Worm (Caenorhabditis elegans) whole organism, young adult: ENCODE data around the gene ifg-1.

ENCODE experiments used
- B0035.1 ChIP-seq: sonication (generic microtip); optimal IDR thresholded peaks from 2 replicates; lab custom pipeline; 2016; ENCODE audit warnings: missing genetic modification characterization, mild to moderate bottlenecking, missing compliant biosample characterization, missing genotype, missing genetic modification reagents
- F37B4.10 ChIP-seq: fragments of 200-800 bp; sonication (Bioruptor generic); IDR thresholded peaks from 2 replicates; pipeline ENCODE4 v1.3.6; 2022; ENCODE audit warnings: missing genetic modification characterization, missing compliant biosample characterization
- F39B2.1 ChIP-seq: fragments of 200-800 bp; sonication (Bioruptor generic); IDR thresholded peaks from 2 replicates; pipeline ENCODE4 v1.3.6; 2022; ENCODE audit warnings: missing genetic modification reagents, missing genetic modification characterization, missing compliant biosample characterization
- F57C9.4 ChIP-seq: sonication (generic microtip); optimal IDR thresholded peaks from 2 replicates; lab custom pipeline; 2017; ENCODE audit warnings: mild to moderate bottlenecking, missing genetic modification characterization, missing compliant biosample characterization
- K12H6.12 ChIP-seq: fragments of 200-800 bp; sonication (Bioruptor generic); optimal IDR thresholded peaks from 2 replicates; lab custom pipeline; 2018; ENCODE audit warnings: mild to moderate bottlenecking, missing genetic modification characterization, missing compliant biosample characterization
- T07F8.4 ChIP-seq: sonication (generic microtip); optimal IDR thresholded peaks from 2 replicates; lab custom pipeline; 2016; ENCODE audit warnings: mild to moderate bottlenecking, missing genetic modification characterization, moderate library complexity, missing compliant biosample characterization
- T26A5.8 ChIP-seq: sonication (generic microtip); optimal IDR thresholded peaks from 2 replicates; lab custom pipeline; 2016; ENCODE audit warnings: missing genetic modification characterization, missing compliant biosample characterization
- ZK185.1 ChIP-seq: sonication (generic microtip); optimal IDR thresholded peaks from 2 replicates; lab custom pipeline; 2016; ENCODE audit warnings: mild to moderate bottlenecking, missing genetic modification characterization, missing compliant biosample characterization; ENCODE audit not compliant: poor library complexity, severe bottlenecking
- aptf-3 ChIP-seq: fragments of 200-800 bp; sonication (Bioruptor generic); IDR thresholded peaks from 2 replicates; pipeline ENCODE4 v1.3.6; 2022; ENCODE audit warnings: missing genetic modification characterization, missing compliant biosample characterization
- attf-3 ChIP-seq: fragments of 200-800 bp; sonication (Bioruptor generic); conservative IDR thresholded peaks from 2 replicates; pipeline ENCODE4 v1.3.6; 2022; ENCODE audit warnings: missing genetic modification reagents, missing genetic modification characterization, missing compliant biosample characterization
- ccch-3 ChIP-seq: fragments of 200-800 bp; sonication (Bioruptor generic); optimal IDR thresholded peaks from 2 replicates; lab custom pipeline; 2018; ENCODE audit warnings: mild to moderate bottlenecking, missing genetic modification characterization, missing compliant biosample characterization
- cebp-1 ChIP-seq, 2 experiments: fragments of 200-800 bp in 1 of 2; sonication (Bioruptor generic) in 1 of 2; sonication (generic microtip) in 1 of 2; IDR thresholded peaks in 1 of 2; optimal IDR thresholded peaks in 1 of 2; 2 replicates each; pipeline versions ENCODE4 v1.3.6 to Lab custom; 2017 to 2022; ENCODE audit warnings: missing compliant biosample characterization in 2 of 2, missing genetic modification characterization in 2 of 2, mild to moderate bottlenecking in 1 of 2, missing genetic modification reagents in 1 of 2, moderate library complexity in 1 of 2
- ceh-91 ChIP-seq: fragments of 200-800 bp; sonication (Bioruptor generic); IDR thresholded peaks from 2 replicates; pipeline ENCODE4 v1.3.6; 2022; ENCODE audit warnings: missing genetic modification reagents, missing genetic modification characterization, missing compliant biosample characterization
- die-1 ChIP-seq: sonication (generic microtip); optimal IDR thresholded peaks from 2 replicates; lab custom pipeline; 2016; ENCODE audit warnings: missing genotype, mild to moderate bottlenecking, missing genetic modification characterization, missing compliant biosample characterization
- dox-1 ChIP-seq: fragments of 200-800 bp; sonication (Bioruptor generic); IDR thresholded peaks from 2 replicates; pipeline ENCODE4 v1.3.6; 2022; ENCODE audit warnings: missing genetic modification reagents, missing genetic modification characterization, missing compliant biosample characterization
- efl-1 ChIP-seq: fragments of 150-350 bp; optimal IDR thresholded peaks from 2 replicates; lab custom pipeline; 2014; ENCODE audit warnings: missing biosample characterization, missing genetic modification reagents, missing genetic modification characterization
- egl-18 ChIP-seq: fragments of 200-800 bp; sonication (Bioruptor generic); IDR thresholded peaks from 2 replicates; pipeline ENCODE4 v1.3.6; 2022; ENCODE audit warnings: missing genetic modification reagents, missing genetic modification characterization, missing compliant biosample characterization
- gei-17 ChIP-seq: fragments of 200-800 bp; sonication (Bioruptor generic); optimal IDR thresholded peaks from 2 replicates; lab custom pipeline; 2018; ENCODE audit warnings: mild to moderate bottlenecking, missing genetic modification characterization, missing compliant biosample characterization
- hmg-20 ChIP-seq: fragments of 200-800 bp; sonication (Bioruptor generic); IDR thresholded peaks from 2 replicates; pipeline ENCODE4 v1.3.6; 2022; ENCODE audit warnings: missing genetic modification reagents, missing genetic modification characterization, missing compliant biosample characterization
- hrde-1 ChIP-seq: sonication (generic microtip); optimal IDR thresholded peaks from 2 replicates; lab custom pipeline; 2016; ENCODE audit warnings: missing genetic modification characterization, mild to moderate bottlenecking, missing compliant biosample characterization, moderate library complexity, missing genotype, missing genetic modification reagents, borderline replicate concordance
- lin-35 ChIP-seq, 3 experiments: fragments of 150-350 bp in 2 of 3; sonication (generic microtip) in 1 of 3; optimal IDR thresholded peaks; 2 replicates each; lab custom pipeline; 2014 to 2018; ENCODE audit warnings: missing biosample characterization in 3 of 3, missing genetic modification characterization in 3 of 3, missing genetic modification reagents in 3 of 3
- lsl-1 ChIP-seq: fragments of 200-800 bp; sonication (Bioruptor generic); optimal IDR thresholded peaks from 2 replicates; lab custom pipeline; 2018; ENCODE audit warnings: mild to moderate bottlenecking, missing genetic modification characterization, moderate library complexity, missing compliant biosample characterization
- mes-4 ChIP-seq: sonication (generic microtip); optimal IDR thresholded peaks from 2 replicates; lab custom pipeline; 2016; ENCODE audit warnings: missing genotype, missing genetic modification characterization, missing compliant biosample characterization
- nfyb-1 ChIP-seq: fragments of 200-800 bp; sonication (Bioruptor generic); IDR thresholded peaks from 2 replicates; pipeline ENCODE4 v1.3.6; 2022; ENCODE audit warnings: missing genetic modification reagents, missing genetic modification characterization, missing compliant biosample characterization
- pha-4 ChIP-seq: fragments of 150-350 bp; sonication (generic microtip); optimal IDR thresholded peaks from 2 replicates; lab custom pipeline; 2014; ENCODE audit warnings: missing biosample characterization, missing genetic modification reagents, missing genetic modification characterization
- sea-2 ChIP-seq: fragments of 200-800 bp; sonication (Bioruptor generic); IDR thresholded peaks from 2 replicates; pipeline ENCODE4 v1.3.6; 2022; ENCODE audit warnings: missing genetic modification characterization, missing compliant biosample characterization
- snpc-1.1 ChIP-seq: sonication (generic microtip); optimal IDR thresholded peaks from 2 replicates; lab custom pipeline; 2017; ENCODE audit warnings: missing genetic modification characterization, mild to moderate bottlenecking, missing compliant biosample characterization, antibody characterized with exemption, moderate library complexity, missing genotype, missing genetic modification reagents; ENCODE audit not compliant: insufficient read depth
- snpc-1.3 ChIP-seq: sonication (generic microtip); optimal IDR thresholded peaks from 2 replicates; lab custom pipeline; 2017; ENCODE audit warnings: missing genetic modification characterization, mild to moderate bottlenecking, missing compliant biosample characterization, antibody characterized with exemption, moderate library complexity, missing genotype, missing genetic modification reagents; ENCODE audit not compliant: insufficient read depth
- snpc-4 ChIP-seq, 5 experiments: fragments of 150-350 bp in 1 of 5; sonication (generic microtip) in 4 of 5; optimal IDR thresholded peaks; 2 replicates each; lab custom pipeline; 2014 to 2018; ENCODE audit warnings: missing genetic modification characterization in 5 of 5, missing biosample characterization in 3 of 5, antibody characterized with exemption in 2 of 5, mild to moderate bottlenecking in 2 of 5, missing compliant biosample characterization in 2 of 5, missing genotype in 2 of 5, moderate library complexity in 2 of 5, missing genetic modification reagents in 1 of 5
- somi-1 ChIP-seq: fragments of 200-800 bp; sonication (Bioruptor generic); optimal IDR thresholded peaks from 2 replicates; lab custom pipeline; 2018; ENCODE audit warnings: mild to moderate bottlenecking, missing genetic modification characterization, missing compliant biosample characterization
- sptf-2 ChIP-seq: fragments of 200-800 bp; sonication (Bioruptor generic); optimal IDR thresholded peaks from 2 replicates; lab custom pipeline; 2018; ENCODE audit warnings: mild to moderate bottlenecking, missing genetic modification characterization, missing compliant biosample characterization
- unc-130 ChIP-seq: sonication (generic microtip); optimal IDR thresholded peaks from 2 replicates; lab custom pipeline; 2016; ENCODE audit warnings: missing genetic modification reagents, missing genetic modification characterization, missing compliant biosample characterization
- xnd-1 ChIP-seq: sonication (generic microtip); optimal IDR thresholded peaks from 2 replicates; lab custom pipeline; 2016; ENCODE audit warnings: missing genotype, missing genetic modification reagents, missing genetic modification characterization, missing compliant biosample characterization

ifg-1 gene

DNA sequence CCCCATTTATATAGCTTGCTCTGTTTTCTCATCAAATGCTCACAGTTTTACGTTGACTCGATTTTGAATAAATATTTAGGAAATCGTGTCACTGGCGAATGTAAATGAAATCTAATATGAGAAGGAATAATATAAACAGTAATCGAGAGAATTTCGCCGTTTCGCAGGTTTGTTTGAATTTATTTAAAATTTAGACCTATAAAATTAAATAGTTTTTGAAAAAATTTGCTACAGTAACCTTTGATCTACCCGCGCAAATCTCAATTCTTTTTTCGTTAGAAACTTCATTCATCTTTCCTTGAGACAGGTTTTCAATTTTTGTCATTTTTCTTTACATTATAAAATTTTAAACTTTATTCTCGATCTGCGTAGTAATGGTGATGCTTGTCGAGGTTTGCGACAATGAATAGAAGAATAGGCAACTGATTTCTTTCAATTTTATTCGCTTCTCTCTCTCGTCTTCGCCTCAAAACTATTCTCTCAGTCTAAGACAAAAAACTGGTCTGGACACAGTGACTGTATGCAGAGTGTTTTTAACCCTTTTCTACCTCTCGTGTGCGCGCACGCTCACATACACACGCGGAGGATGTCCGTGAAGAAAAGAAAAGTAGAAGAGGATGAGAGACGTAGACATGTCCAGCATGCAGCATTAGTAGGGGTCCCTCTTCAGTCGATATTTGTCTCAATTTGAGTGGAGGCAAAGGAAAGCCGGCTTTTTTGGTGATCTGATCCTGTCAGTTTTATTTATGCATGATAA lies 5.5 kb downstream of the ifg-1 start, which contains the start of gene dab-1 (continued):
- TF ChIP-seq somi-1 (GFP tag; lab: Kevin White, UChicago) (no peak), ccch-3 (no peak), hrde-1 (peak; percentile 42), ceh-91 (GFP tag; lab: Robert Waterston, UW) (0 out of 2 replicates have a peak, but pooled peaks have one; percentile 14), unc-130 (GFP tag; lab: Kevin White, UChicago) (no peak), F37B4.10 (GFP tag; lab: Robert Waterston, UW) (no peak), nfyb-1 (GFP tag; lab: Robert Waterston, UW) (no peak), cebp-1 (GFP tag; IDR thresholded peaks at IDR 0.05; lab: Robert Waterston, UW) (no peak), cebp-1 (tag; optimal IDR thresholded peaks at IDR 0.05; lab: Kevin White, UChicago) (peak; percentile 4), snpc-4 (GFP tag; optimal IDR thresholded peaks at IDR 0.05; lab: Kevin White, UChicago) (no peak), snpc-4 (tag; optimal IDR thresholded peaks at IDR 0.05; lab: Kevin White, UChicago) (no peak), sptf-2 (GFP tag; lab: Kevin White, UChicago) (no peak), B0035.1 (tag; lab: Kevin White, UChicago) (no peak), lsl-1 (peak; percentile 72), egl-18 (no peak), dox-1 (GFP tag; lab: Robert Waterston, UW) (no peak), xnd-1 (tag; lab: Kevin White, UChicago) (peak; percentile 79)

DNA sequence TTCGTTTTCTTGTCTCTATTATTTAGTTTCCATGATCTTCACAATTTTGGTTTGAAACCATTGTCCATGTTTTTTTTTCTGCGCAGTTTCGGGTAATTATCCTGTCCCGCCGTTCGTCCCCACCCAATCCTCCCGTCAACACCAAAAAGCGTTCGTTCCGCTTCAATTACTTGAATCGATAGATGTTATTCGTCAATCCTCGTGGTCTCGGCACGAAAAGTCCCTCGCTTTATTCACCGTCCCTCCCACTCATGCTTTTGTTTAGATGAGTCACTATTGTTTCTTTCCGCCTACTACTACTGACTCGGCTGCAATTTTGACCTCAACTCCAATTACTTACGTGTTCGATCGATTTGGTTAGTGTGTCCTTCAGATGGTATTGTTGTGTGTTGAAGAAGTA lies 6.4 kb downstream of the ifg-1 start:
- TF ChIP-seq T07F8.4 (tag; lab: Kevin White, UChicago) (no peak), aptf-3 (GFP tag; lab: Robert Waterston, UW) (peak; percentile 33; the same call in 1 of the 2 replicates), F39B2.1 (no peak)

DNA sequence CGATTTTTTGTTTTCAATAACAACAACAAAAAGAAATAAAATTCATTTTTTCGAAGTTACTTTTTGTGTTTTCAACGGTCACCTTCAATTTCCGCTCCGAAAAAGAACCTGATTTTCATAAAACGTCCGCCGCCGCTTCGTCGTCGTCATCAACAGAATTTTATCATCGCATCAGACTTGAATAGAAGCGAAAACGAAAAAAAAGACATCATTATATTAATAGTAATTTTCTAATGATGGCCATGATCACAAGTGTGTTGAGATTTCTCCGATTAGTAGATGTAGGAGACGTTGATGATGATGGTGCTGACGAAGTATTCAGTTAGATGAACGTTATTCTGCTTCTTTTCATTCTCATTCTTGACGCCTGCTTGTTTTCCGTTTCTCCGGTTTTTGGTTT lies 6.9 kb downstream of the ifg-1 start:
- TF ChIP-seq sea-2 (GFP tag; lab: Robert Waterston, UW), result no peak
- TF ChIP-seq hmg-20 (GFP tag; lab: Robert Waterston, UW), result no peak
- no peak for TF ChIP-seq snpc-1.3 (tag; lab: Kevin White, UChicago)
- no peak for TF ChIP-seq efl-1 (GFP tag; lab: Kevin White, UChicago)
- TF ChIP-seq F57C9.4 (tag; lab: Kevin White, UChicago), result no peak
- TF ChIP-seq T26A5.8, result no peak
- no peak for TF ChIP-seq pha-4 (tag; lab: Kevin White, UChicago)
- no peak for TF ChIP-seq lin-35 (GFP tag; optimal IDR thresholded peaks at IDR 0.05; lab: Kevin White, UChicago)
- TF ChIP-seq die-1 (tag; lab: Kevin White, UChicago), result no peak
- TF ChIP-seq ZK185.1 (tag; lab: Kevin White, UChicago), result no peak
- TF ChIP-seq K12H6.12 (tag; lab: Kevin White, UChicago), result no peak
- no peak for TF ChIP-seq B0035.1 (tag; lab: Kevin White, UChicago)
- no peak for TF ChIP-seq aptf-3 (GFP tag; lab: Robert Waterston, UW)
- no peak for TF ChIP-seq mes-4 (tag; lab: Kevin White, UChicago)
- no peak for TF ChIP-seq F37B4.10 (GFP tag; lab: Robert Waterston, UW)
- no peak for TF ChIP-seq attf-3 (GFP tag; lab: Robert Waterston, UW)
- no peak for TF ChIP-seq gei-17 (GFP tag; lab: Kevin White, UChicago)
- TF ChIP-seq snpc-1.1, result no peak
- TF ChIP-seq, all 124 proteins: peak for 0
